Worm (Caenorhabditis elegans) whole organism, mixed stage, embryonic: Measurements from ENCODE around the gene srx-129.

ENCODE experiments used
- M03D4.4 ChIP-seq: sonication (generic microtip); optimal IDR thresholded peaks from 2 replicates; lab custom pipeline; 2017; ENCODE audit warnings: mild to moderate bottlenecking, missing genetic modification characterization, missing compliant biosample characterization
- bed-3 ChIP-seq: fragments of 200-800 bp; sonication (Bioruptor generic); optimal IDR thresholded peaks from 3 replicates; lab custom pipeline; 2018; ENCODE audit warnings: mild to moderate bottlenecking, missing genetic modification characterization, moderate library complexity, missing compliant biosample characterization
- ceh-39 ChIP-seq: fragments of 150-350 bp; optimal IDR thresholded peaks from 2 replicates; lab custom pipeline; 2014; ENCODE audit warnings: missing biosample characterization, missing genetic modification characterization
- ceh-43 ChIP-seq: fragments of 200-800 bp; sonication (Bioruptor generic); optimal IDR thresholded peaks from 2 replicates; lab custom pipeline; 2018; ENCODE audit warnings: mild to moderate bottlenecking, missing genetic modification characterization, moderate library complexity, missing compliant biosample characterization
- ceh-83 ChIP-seq: fragments of 200-800 bp; sonication (Bioruptor generic); optimal IDR thresholded peaks from 2 replicates; lab custom pipeline; 2018; ENCODE audit warnings: mild to moderate bottlenecking, missing genetic modification characterization, missing compliant biosample characterization
- ces-1 ChIP-seq: fragments of 150-350 bp; optimal IDR thresholded peaks from 2 replicates; lab custom pipeline; 2014; ENCODE audit warnings: missing biosample characterization, missing genetic modification reagents, missing genetic modification characterization
- cnd-1 ChIP-seq: fragments of 200-800 bp; sonication (Bioruptor generic); optimal IDR thresholded peaks from 2 replicates; lab custom pipeline; 2018; ENCODE audit warnings: mild to moderate bottlenecking, missing genetic modification characterization, missing compliant biosample characterization
- drap-1 ChIP-seq: fragments of 200-800 bp; sonication (Bioruptor generic); optimal IDR thresholded peaks from 3 replicates; lab custom pipeline; 2018; ENCODE audit warnings: mild to moderate bottlenecking, missing genetic modification characterization, missing compliant biosample characterization
- elt-1 ChIP-seq: sonication (generic microtip); optimal IDR thresholded peaks from 2 replicates; lab custom pipeline; 2017; ENCODE audit warnings: missing genetic modification characterization, mild to moderate bottlenecking, missing compliant biosample characterization, antibody characterized with exemption, moderate library complexity, borderline replicate concordance; ENCODE audit not compliant: insufficient read depth
- elt-3 ChIP-seq: fragments of 150-350 bp; optimal IDR thresholded peaks from 2 replicates; lab custom pipeline; 2014; ENCODE audit warnings: missing biosample characterization, missing genetic modification characterization
- flh-1 ChIP-seq: fragments of 200-800 bp; sonication (Bioruptor generic); optimal IDR thresholded peaks from 2 replicates; lab custom pipeline; 2018; ENCODE audit warnings: mild to moderate bottlenecking, missing genetic modification characterization, moderate library complexity, missing compliant biosample characterization
- lin-32 ChIP-seq: fragments of 200-800 bp; sonication (Bioruptor generic); optimal IDR thresholded peaks from 2 replicates; lab custom pipeline; 2018; ENCODE audit warnings: mild to moderate bottlenecking, missing genetic modification characterization, missing compliant biosample characterization
- lsy-2 ChIP-seq: fragments of 150-350 bp; optimal IDR thresholded peaks from 2 replicates; lab custom pipeline; 2014; ENCODE audit warnings: missing biosample characterization, missing genetic modification characterization
- mab-5 ChIP-seq: fragments of 150-350 bp; optimal IDR thresholded peaks from 2 replicates; lab custom pipeline; 2014; ENCODE audit warnings: missing biosample characterization, missing genetic modification characterization
- nhr-12 ChIP-seq: fragments of 150-350 bp; optimal IDR thresholded peaks from 2 replicates; lab custom pipeline; 2014; ENCODE audit warnings: missing biosample characterization, missing genetic modification characterization
- nhr-2 ChIP-seq: fragments of 150-350 bp; optimal IDR thresholded peaks from 2 replicates; lab custom pipeline; 2014; ENCODE audit warnings: missing biosample characterization, missing genetic modification characterization
- nhr-237 ChIP-seq: fragments of 150-350 bp; optimal IDR thresholded peaks from 2 replicates; lab custom pipeline; 2014; ENCODE audit warnings: missing biosample characterization, missing genetic modification characterization
- nhr-76 ChIP-seq: sonication (generic microtip); optimal IDR thresholded peaks from 2 replicates; lab custom pipeline; 2017; ENCODE audit warnings: missing biosample characterization, missing genetic modification characterization
- pha-4 ChIP-seq: fragments of 150-350 bp; optimal IDR thresholded peaks from 2 replicates; lab custom pipeline; 2018; ENCODE audit warnings: missing biosample characterization, missing genetic modification reagents, missing genetic modification characterization
- sem-2 ChIP-seq: fragments of 200-800 bp; sonication (Bioruptor generic); optimal IDR thresholded peaks from 2 replicates; lab custom pipeline; 2018; ENCODE audit warnings: mild to moderate bottlenecking, missing genetic modification characterization, missing compliant biosample characterization
- snpc-4 ChIP-seq: fragments of 150-350 bp; optimal IDR thresholded peaks from 2 replicates; lab custom pipeline; 2014; ENCODE audit warnings: missing biosample characterization, missing genetic modification characterization
- sptf-1 ChIP-seq: sonication (generic microtip); optimal IDR thresholded peaks from 2 replicates; lab custom pipeline; 2017; ENCODE audit warnings: mild to moderate bottlenecking, missing genetic modification characterization, moderate library complexity, missing compliant biosample characterization
- tbx-8 ChIP-seq: fragments of 200-800 bp; sonication (Bioruptor generic); optimal IDR thresholded peaks from 2 replicates; lab custom pipeline; 2018; ENCODE audit warnings: mild to moderate bottlenecking, missing genetic modification characterization, moderate library complexity, missing compliant biosample characterization
- unc-39 ChIP-seq: fragments of 150-350 bp; optimal IDR thresholded peaks from 2 replicates; lab custom pipeline; 2014; ENCODE audit warnings: missing biosample characterization, missing genetic modification characterization
- unc-62 ChIP-seq: fragments of 150-350 bp; optimal IDR thresholded peaks from 2 replicates; lab custom pipeline; 2014; ENCODE audit warnings: missing biosample characterization, missing genetic modification reagents, missing genetic modification characterization
- zip-8 ChIP-seq: fragments of 150-350 bp; optimal IDR thresholded peaks from 2 replicates; lab custom pipeline; 2014; ENCODE audit warnings: missing biosample characterization, missing genetic modification characterization
- ztf-11 ChIP-seq: fragments of 150-350 bp; optimal IDR thresholded peaks from 2 replicates; lab custom pipeline; 2014; ENCODE audit warnings: missing biosample characterization, missing genetic modification characterization

srx-129 gene

ce11 chrV:13868886-13869285, 34.8 kb downstream of the srx-129 start:
- TF ChIP-seq cnd-1 (tag; lab: Kevin White, UChicago) (peak; percentile 58), tbx-8 (GFP tag; lab: Kevin White, UChicago) (peak; percentile 11), ceh-43 (peak; percentile 5), sem-2 (GFP tag; lab: Kevin White, UChicago) (peak; percentile 46), drap-1 (GFP tag; lab: Kevin White, UChicago) (peak; percentile 50), ceh-83 (GFP tag; lab: Kevin White, UChicago) (peak; percentile 31)

ce11 chrV:13869551-13869950, 35.5 kb downstream of the srx-129 start:
- no peak for TF ChIP-seq drap-1 (GFP tag; lab: Kevin White, UChicago)
- TF ChIP-seq elt-3: no peak
- TF ChIP-seq pha-4 (tag; lab: Kevin White, UChicago): no peak
- no peak for TF ChIP-seq ceh-43
- no peak for TF ChIP-seq unc-39 (tag; lab: Kevin White, UChicago)
- TF ChIP-seq nhr-237 (tag; lab: Kevin White, UChicago): no peak
- TF ChIP-seq lin-32 (GFP tag; lab: Kevin White, UChicago): no peak
- TF ChIP-seq zip-8 (tag; lab: Kevin White, UChicago): no peak
- no peak for TF ChIP-seq nhr-76 (tag; lab: Kevin White, UChicago)

DNA sequence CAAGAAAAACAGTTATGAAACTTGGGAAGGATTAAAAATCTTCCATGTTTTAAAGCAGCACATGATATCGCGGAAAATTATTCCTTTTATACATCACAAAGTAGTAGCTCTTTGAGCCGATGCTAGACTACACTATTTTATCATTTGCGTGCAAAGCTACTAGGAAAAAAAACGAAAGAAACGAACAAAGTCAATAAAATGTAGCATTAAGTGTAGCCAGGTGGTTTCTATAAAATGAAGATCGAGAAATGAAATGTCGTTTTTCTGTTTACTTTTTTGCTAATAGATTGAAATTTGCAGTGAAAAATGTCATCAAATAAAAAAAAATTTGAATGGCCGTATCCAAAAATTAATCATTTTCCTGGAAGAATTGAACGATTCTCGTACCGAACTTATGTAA, 38.8 kb downstream of the srx-129 start, which contains the start of gene cpt-5:
Gene cpt-5 (plus strand): TSS at position 301 of the 400 bp plus-strand sequence.
- TF ChIP-seq bed-3 (GFP tag; lab: Kevin White, UChicago): no peak

DNA sequence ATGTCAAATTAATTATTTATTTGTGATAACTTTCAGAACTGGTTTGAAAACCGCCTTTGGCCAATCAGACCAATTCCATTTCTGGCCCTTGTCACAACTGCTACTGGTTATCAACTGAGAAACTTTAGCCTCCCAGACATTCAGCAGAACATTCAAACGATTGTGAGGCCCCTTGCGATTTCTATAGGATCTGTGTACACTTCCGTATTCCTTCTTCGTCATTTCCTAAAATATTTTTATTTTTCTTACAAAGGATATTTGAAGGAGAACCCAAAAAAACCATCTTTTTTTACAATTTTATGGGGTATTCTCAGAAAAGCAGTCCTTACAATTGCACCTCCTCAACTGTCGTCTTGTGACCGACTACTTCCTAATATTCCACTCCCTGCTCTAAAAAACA, 39.3 kb downstream of the srx-129 start:
- no peak for TF ChIP-seq sptf-1 (tag; lab: Kevin White, UChicago)
- no peak for TF ChIP-seq mab-5
- no peak for TF ChIP-seq cnd-1 (tag; lab: Kevin White, UChicago)
- TF ChIP-seq flh-1 (GFP tag; lab: Kevin White, UChicago): no peak
- no peak for TF ChIP-seq snpc-4 (tag; lab: Kevin White, UChicago)
- no peak for TF ChIP-seq M03D4.4 (tag; lab: Kevin White, UChicago)
- TF ChIP-seq unc-39 (tag; lab: Kevin White, UChicago): no peak
- TF ChIP-seq pha-4 (tag; lab: Kevin White, UChicago): no peak
- no peak for TF ChIP-seq zip-8 (tag; lab: Kevin White, UChicago)
- no peak for TF ChIP-seq elt-1 (tag; lab: Kevin White, UChicago)
- TF ChIP-seq lin-32 (GFP tag; lab: Kevin White, UChicago): no peak
- no peak for TF ChIP-seq lsy-2 (tag; lab: Kevin White, UChicago)
- TF ChIP-seq ceh-39: no peak
- TF ChIP-seq nhr-76 (tag; lab: Kevin White, UChicago): no peak
- no peak for TF ChIP-seq tbx-8 (GFP tag; lab: Kevin White, UChicago)
- TF ChIP-seq unc-62 (GFP tag; lab: Kevin White, UChicago): no peak
- no peak for TF ChIP-seq nhr-2 (tag; lab: Kevin White, UChicago)
- no peak for TF ChIP-seq ceh-83 (GFP tag; lab: Kevin White, UChicago)
- TF ChIP-seq ces-1 (GFP tag; lab: Kevin White, UChicago): no peak

- TF ChIP-seq elt-1 (tag; lab: Kevin White, UChicago): no peak
- TF ChIP-seq ceh-39: no peak
- TF ChIP-seq nhr-12: no peak
- no peak for TF ChIP-seq lsy-2 (tag; lab: Kevin White, UChicago)
- TF ChIP-seq snpc-4 (tag; lab: Kevin White, UChicago): no peak
- no peak for TF ChIP-seq ces-1 (GFP tag; lab: Kevin White, UChicago)
- no peak for TF ChIP-seq ztf-11 (tag; lab: Kevin White, UChicago)
Observed at ce11 chrV:13876529-13876928, 42.5 kb downstream of the srx-129 start, which contains the start of gene T22G5.1. Gene T22G5.1 (plus strand): TSS chrV:13876829.

DNA sequence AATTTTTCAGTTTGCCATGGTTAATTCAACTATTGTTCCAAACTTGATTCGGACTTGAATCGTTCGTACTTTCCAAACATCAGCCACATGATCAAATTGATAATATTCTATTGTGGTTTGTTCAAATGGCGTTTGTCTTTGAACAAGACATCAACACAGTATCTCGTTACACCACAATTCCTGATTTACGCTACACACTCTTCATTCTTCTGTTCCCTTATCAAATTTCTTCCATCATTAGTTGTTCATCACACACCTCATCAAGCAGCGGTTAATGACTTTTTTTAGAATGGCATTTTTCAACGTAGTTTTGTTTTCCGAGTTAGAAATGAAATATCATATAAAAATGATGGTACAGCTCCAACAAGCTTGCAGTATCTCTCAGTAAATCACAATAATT, 44.2 kb downstream of the srx-129 start:
- TF ChIP-seq snpc-4 (tag; lab: Kevin White, UChicago) (no peak), elt-3 (no peak), cnd-1 (tag; lab: Kevin White, UChicago) (no peak), flh-1 (GFP tag; lab: Kevin White, UChicago) (no peak)
